Worm (Caenorhabditis elegans) whole organism, late embryonic: ENCODE results near the gene ftt-2.

Source experiments
- ceh-22 ChIP-seq: sonication (generic microtip); optimal IDR thresholded peaks from 2 replicates; lab custom pipeline; 2017; ENCODE audit warnings: missing biosample characterization, missing genetic modification characterization
- ceh-48 ChIP-seq: sonication (generic microtip); optimal IDR thresholded peaks from 2 replicates; lab custom pipeline; 2016; ENCODE audit warnings: missing genetic modification characterization, inconsistent platforms, missing compliant biosample characterization
- ets-4 ChIP-seq: sonication (generic microtip); optimal IDR thresholded peaks from 2 replicates; lab custom pipeline; 2016; ENCODE audit warnings: missing genetic modification characterization, missing compliant biosample characterization
- fkh-10 ChIP-seq: fragments of 150-350 bp; optimal IDR thresholded peaks from 2 replicates; lab custom pipeline; 2014; ENCODE audit warnings: missing biosample characterization, missing genetic modification reagents, missing genetic modification characterization
- hlh-6 ChIP-seq: sonication (generic microtip); optimal IDR thresholded peaks from 2 replicates; lab custom pipeline; 2016; ENCODE audit warnings: missing genotype, missing genetic modification characterization, missing compliant biosample characterization
- nfya-1 ChIP-seq: sonication (generic microtip); optimal IDR thresholded peaks from 2 replicates; lab custom pipeline; 2017; ENCODE audit warnings: missing genetic modification characterization, mild to moderate bottlenecking, missing compliant biosample characterization, antibody characterized with exemption, moderate library complexity
- nhr-11 ChIP-seq: fragments of 150-350 bp; optimal IDR thresholded peaks from 2 replicates; lab custom pipeline; 2014; ENCODE audit warnings: missing biosample characterization, missing genetic modification characterization

DNA sequence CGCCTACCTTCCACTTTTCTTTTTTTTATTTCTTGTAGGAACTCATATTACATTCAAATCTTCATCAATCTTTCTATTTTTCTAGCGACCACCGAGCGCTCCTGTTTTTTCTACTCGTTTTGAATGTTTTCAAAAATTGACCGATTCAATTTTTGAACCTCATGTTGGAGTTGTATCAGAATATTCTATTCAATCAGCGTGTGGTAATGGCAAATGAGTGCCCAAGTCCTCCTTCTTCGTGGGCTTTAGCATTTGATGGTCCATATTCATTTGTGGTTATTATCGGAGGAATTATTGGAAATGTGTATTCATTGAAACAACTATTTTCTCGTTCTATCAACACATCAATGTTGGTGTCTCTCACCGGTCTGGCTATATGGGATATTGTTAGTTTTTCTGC is 12.2 kb upstream of the ftt-2 start, which contains the start of gene F52D10.4:
- TF ChIP-seq fkh-10 (GFP tag; lab: Kevin White, UChicago) (no peak), nhr-11 (tag; lab: Kevin White, UChicago) (no peak), ceh-22 (no peak), nfya-1 (no peak), ets-4 (tag; lab: Kevin White, UChicago) (no peak), ceh-48 (tag; lab: Kevin White, UChicago) (no peak), hlh-6 (tag; lab: Kevin White, UChicago) (no peak)
